Fruit fly (Drosophila melanogaster): ENCODE results near the gene NimC1.

The NimC1 gene

DNA sequence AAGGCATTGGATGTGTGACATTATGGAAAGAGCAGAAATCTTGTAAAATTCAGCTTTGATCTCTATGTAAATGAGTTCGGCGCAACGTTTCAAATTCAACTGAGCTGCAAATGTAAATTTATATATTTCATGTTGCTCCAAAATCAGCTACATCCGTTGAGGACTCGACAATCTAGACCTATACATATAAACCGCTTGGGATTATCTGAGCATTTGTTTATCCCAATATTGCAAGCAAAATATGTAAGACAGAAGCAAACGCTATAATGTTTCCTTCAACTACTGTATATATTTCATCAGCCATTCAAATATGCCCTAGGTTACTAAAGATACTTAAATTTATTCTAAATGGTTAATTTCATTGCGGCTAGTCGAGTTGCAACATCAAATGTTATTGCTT is at the start of gene NimC1:
NimC1 (minus strand) TSS at position 101 of the 400 bp plus-strand sequence.
- no peak for TF ChIP-seq Abd-B (GFP tag; optimal IDR thresholded peaks at IDR 0.05)
- TF ChIP-seq brk (GFP tag; optimal IDR thresholded peaks at IDR 0.05) = no peak
- TF ChIP-seq h (GFP tag; optimal IDR thresholded peaks at IDR 0.05) = no peak
- no peak for TF ChIP-seq Myc (optimal IDR thresholded peaks at IDR 0.05)
- no peak for TF ChIP-seq br (GFP tag; optimal IDR thresholded peaks at IDR 0.05)
- no peak for TF ChIP-seq dmrt93B (GFP tag; optimal IDR thresholded peaks at IDR 0.05)
- TF ChIP-seq tai (GFP tag; optimal IDR thresholded peaks at IDR 0.05) = no peak
- TF ChIP-seq fru (GFP tag; optimal IDR thresholded peaks at IDR 0.05) = no peak

DNA sequence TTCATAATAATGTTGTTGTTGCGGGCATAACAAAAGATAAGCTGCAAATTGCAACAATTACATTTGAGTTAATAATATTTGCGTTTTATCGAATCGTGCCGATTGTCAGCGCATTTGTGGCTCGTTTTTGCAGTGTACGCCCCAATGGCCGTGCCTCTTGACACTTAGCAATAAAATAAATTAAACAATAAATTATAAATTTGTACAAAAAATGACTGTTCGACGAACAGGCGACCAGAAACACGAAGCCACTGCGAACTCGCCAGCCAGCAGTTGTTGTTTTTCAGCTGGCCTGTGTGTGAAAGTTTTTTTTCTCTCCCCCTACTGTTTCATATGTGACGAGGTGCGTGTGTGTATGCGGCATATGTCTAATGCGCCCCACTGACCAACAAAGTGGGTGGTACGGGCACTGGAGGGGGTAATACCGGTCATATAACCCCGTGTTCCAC is 48.9 kb upstream of the NimC1 start:
- TF ChIP-seq Vsx2 (GFP tag; optimal IDR thresholded peaks at IDR 0.05; ENCODE audit: partially characterized antibody) (peak; percentile 38), Dif (GFP tag; optimal IDR thresholded peaks at IDR 0.05; ENCODE audit: partially characterized antibody) (no peak)

- TF ChIP-seq Vsx2 (GFP tag; optimal IDR thresholded peaks at IDR 0.05; ENCODE audit: partially characterized antibody) (no peak), fru (GFP tag; optimal IDR thresholded peaks at IDR 0.05) (no peak), Dif (GFP tag; optimal IDR thresholded peaks at IDR 0.05; ENCODE audit: partially characterized antibody) (no peak), N (GFP tag; optimal IDR thresholded peaks at IDR 0.05) (no peak), tai (GFP tag; optimal IDR thresholded peaks at IDR 0.05) (no peak)
These were observed 48.2 kb upstream of the NimC1 start for dm6 chr2L:14024746-14025105.

DNA sequence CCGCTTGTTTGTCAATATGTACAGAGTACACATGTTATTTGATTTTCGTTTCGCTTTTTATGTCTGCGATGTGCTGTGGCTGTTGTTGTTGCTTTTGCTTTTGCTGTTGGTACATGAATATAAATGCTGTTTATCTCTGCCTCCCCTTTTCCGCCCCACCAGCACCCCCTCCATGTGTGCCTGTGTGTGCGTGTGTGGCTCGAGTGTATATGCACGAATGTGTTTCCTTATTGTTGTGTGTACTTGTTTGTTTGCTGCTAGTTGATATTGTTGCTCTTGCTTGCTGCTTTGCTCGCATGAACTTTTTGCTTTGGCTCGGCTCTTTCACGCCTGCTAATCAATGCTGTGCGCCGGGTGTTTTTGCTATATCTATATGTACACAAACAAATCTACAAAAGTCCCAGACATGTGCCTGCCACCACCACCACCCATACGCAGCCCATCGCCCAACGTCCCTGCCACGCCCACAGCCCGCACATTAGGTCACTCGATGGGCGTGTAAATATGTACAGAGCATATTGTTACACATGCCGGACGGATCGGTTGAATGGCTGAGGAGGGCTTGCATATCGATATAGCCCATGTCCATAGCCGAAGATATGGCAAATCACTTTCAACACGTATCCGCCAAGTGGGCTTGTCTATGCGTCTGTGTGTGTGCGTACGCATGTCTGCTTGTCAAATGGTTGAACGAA is 47.6 kb upstream of the NimC1 start:
- TF ChIP-seq brk (GFP tag; optimal IDR thresholded peaks at IDR 0.05) (peak; percentile 79), foxo (GFP tag; optimal IDR thresholded peaks at IDR 0.05) (peak; percentile 68 to 92), psq (GFP tag; optimal IDR thresholded peaks at IDR 0.05) (peak; percentile 90), jim (GFP tag; optimal IDR thresholded peaks at IDR 0.05) (peak; percentile 97), Abd-B (GFP tag; optimal IDR thresholded peaks at IDR 0.05) (no peak), Vsx2 (GFP tag; optimal IDR thresholded peaks at IDR 0.05; ENCODE audit: partially characterized antibody) (peak; percentile 17), sage (GFP tag; optimal IDR thresholded peaks at IDR 0.05) (peak; percentile 72), Sp1 (GFP tag; optimal IDR thresholded peaks at IDR 0.05) (peak; percentile 92), Hnf4 (GFP tag; optimal IDR thresholded peaks at IDR 0.05) (peak; percentile 96), CG32264 (GFP tag; optimal IDR thresholded peaks at IDR 0.05) (peak; percentile 82), pan (optimal IDR thresholded peaks at IDR 0.05) (no peak), Hr78 (GFP tag; optimal IDR thresholded peaks at IDR 0.05) (no peak), CrebA (GFP tag; optimal IDR thresholded peaks at IDR 0.05; ENCODE audit: borderline replicate concordance) (peak; percentile 58), Jra (GFP tag; optimal IDR thresholded peaks at IDR 0.05) (peak; percentile 95), rgr (GFP tag; optimal IDR thresholded peaks at IDR 0.05) (peak; percentile 97), Dif (GFP tag; optimal IDR thresholded peaks at IDR 0.05; ENCODE audit: partially characterized antibody) (peak; percentile 55), sv (GFP tag; optimal IDR thresholded peaks at IDR 0.05) (peak; percentile 99), CG9705 (GFP tag; optimal IDR thresholded peaks at IDR 0.05) (peak; percentile 94), h (GFP tag; optimal IDR thresholded peaks at IDR 0.05) (peak; percentile 94), Dfd (GFP tag; optimal IDR thresholded peaks at IDR 0.05) (no peak), tai (GFP tag; optimal IDR thresholded peaks at IDR 0.05) (peak; percentile 96), dsf (GFP tag; optimal IDR thresholded peaks at IDR 0.05; ENCODE audit: borderline replicate concordance) (peak; percentile 94), N (GFP tag; optimal IDR thresholded peaks at IDR 0.05) (no peak), br (GFP tag; optimal IDR thresholded peaks at IDR 0.05) (peak; percentile 92), HLH106 (tag; optimal IDR thresholded peaks at IDR 0.05) (peak; percentile 85), Rel (GFP tag; optimal IDR thresholded peaks at IDR 0.05) (peak; percentile 47), Rel (tag; optimal IDR thresholded peaks at IDR 0.05) (peak; percentile 75), usp (GFP tag; optimal IDR thresholded peaks at IDR 0.05) (no peak), GATAd (GFP tag; optimal IDR thresholded peaks at IDR 0.05) (peak; percentile 85), Mio (GFP tag; optimal IDR thresholded peaks at IDR 0.05) (peak; percentile 85), fru (GFP tag; optimal IDR thresholded peaks at IDR 0.05) (peak; percentile 87), ey (GFP tag; optimal IDR thresholded peaks at IDR 0.05) (peak; percentile 89), OdsH (GFP tag; optimal IDR thresholded peaks at IDR 0.05) (peak; percentile 98), lola (GFP tag; optimal IDR thresholded peaks at IDR 0.05) (no peak), Hr83 (GFP tag; optimal IDR thresholded peaks at IDR 0.05; ENCODE audit: poor library complexity, severe bottlenecking) (peak; percentile 96), dmrt93B (GFP tag; optimal IDR thresholded peaks at IDR 0.05) (peak; percentile 92)
